Fruit fly (Drosophila melanogaster) whole organism, adult: ENCODE results near the gene Kebab.

Experiments used
- CG11617 ChIP-seq: fragments of 200-800 bp; sonication (Bioruptor generic); optimal IDR thresholded peaks from 2 replicates; lab custom pipeline; 2017; ENCODE audit warnings: mild to moderate bottlenecking, missing biosample characterization, missing genetic modification reagents, missing genetic modification characterization
- CG12768 ChIP-seq: fragments of 200-800 bp; sonication (Bioruptor generic); optimal IDR thresholded peaks from 2 replicates; lab custom pipeline; 2017; ENCODE audit warnings: missing biosample characterization, missing genetic modification characterization, mild to moderate bottlenecking, moderate library complexity, missing genetic modification reagents
- CG14711 ChIP-seq: fragments of 200-800 bp; sonication (Bioruptor generic); optimal IDR thresholded peaks from 2 replicates; lab custom pipeline; 2018; ENCODE audit warnings: missing biosample characterization, mild to moderate bottlenecking, missing genetic modification characterization, moderate library complexity
- CG1620 ChIP-seq: fragments of 200-800 bp; sonication (Bioruptor generic); optimal IDR thresholded peaks from 2 replicates; lab custom pipeline; 2016; ENCODE audit warnings: missing biosample characterization, missing genetic modification characterization
- CG7045 ChIP-seq: fragments of 200-800 bp; sonication (Bioruptor generic); optimal IDR thresholded peaks from 2 replicates; lab custom pipeline; 2017; ENCODE audit warnings: missing biosample characterization, mild to moderate bottlenecking, missing genetic modification characterization
- cic ChIP-seq: fragments of 200-800 bp; sonication (Bioruptor generic); optimal IDR thresholded peaks from 2 replicates; lab custom pipeline; 2017; ENCODE audit warnings: missing biosample characterization, mild to moderate bottlenecking, missing genetic modification characterization, moderate library complexity
- cnc ChIP-seq, 2 experiments: fragments of >200 bp; optimal IDR thresholded peaks; 2 replicates each; lab custom pipeline; 2017
- pad ChIP-seq: fragments of 200-800 bp; sonication (Bioruptor generic); optimal IDR thresholded peaks from 3 replicates; lab custom pipeline; 2017; ENCODE audit warnings: missing biosample characterization, missing genetic modification characterization, mild to moderate bottlenecking, moderate library complexity, missing genetic modification reagents
- tj ChIP-seq: fragments of 200-800 bp; sonication (Bioruptor generic); optimal IDR thresholded peaks from 3 replicates; lab custom pipeline; 2017; ENCODE audit warnings: missing biosample characterization, mild to moderate bottlenecking, missing genetic modification characterization, moderate library complexity

- TF ChIP-seq cnc (optimal IDR thresholded peaks at IDR 0.05; lab: Kevin White, UChicago), result no peak
- TF ChIP-seq pad (GFP tag; lab: Kevin White, UChicago), result no peak
- no peak for TF ChIP-seq cic
- TF ChIP-seq CG12768, result no peak
- TF ChIP-seq CG11617 (GFP tag; lab: Kevin White, UChicago), result no peak
- no peak for TF ChIP-seq tj
- TF ChIP-seq CG7045 (GFP tag; lab: Kevin White, UChicago), result no peak
- no peak for TF ChIP-seq CG1620
- TF ChIP-seq CG14711 (tag; lab: Kevin White, UChicago), result no peak
Observed at dm6 chr2L:2042072-2042471, 3.2 kb upstream of the Kebab start.
